Worm (Caenorhabditis elegans): Measurements from ENCODE around the gene Y43F8B.9.

Gene Y43F8B.9

ce11 chrV:19510925-19511324, 33.0 kb downstream of the Y43F8B.9 start:
- TF ChIP-seq rpc-1 (optimal IDR thresholded peaks at IDR 0.05) (no peak), rpc-1 (tag; optimal IDR thresholded peaks at IDR 0.05) (no peak), zfh-2 (GFP tag; conservative IDR thresholded peaks at IDR 0.05) (peak; percentile 72; the same call in 1 of the 2 replicates)

- TF ChIP-seq akir-1 (GFP tag; optimal IDR thresholded peaks at IDR 0.05) (no peak), snpc-4 (GFP tag; optimal IDR thresholded peaks at IDR 0.05) (no peak), snpc-4 (tag; optimal IDR thresholded peaks at IDR 0.05) (no peak), efl-1 (GFP tag; optimal IDR thresholded peaks at IDR 0.05) (no peak), Y79H2A.3 (GFP tag; conservative IDR thresholded peaks at IDR 0.05) (no peak), nhr-27 (tag; optimal IDR thresholded peaks at IDR 0.05) (no peak), pha-4 (tag; optimal IDR thresholded peaks at IDR 0.05) (no peak), ztf-25 (GFP tag; IDR thresholded peaks at IDR 0.05) (no peak), Y56A3A.18 (GFP tag; IDR thresholded peaks at IDR 0.05) (no peak), B0019.2 (GFP tag; conservative IDR thresholded peaks at IDR 0.05) (no peak), ztf-6 (GFP tag; IDR thresholded peaks at IDR 0.05) (no peak), nhr-90 (tag; optimal IDR thresholded peaks at IDR 0.05) (no peak), lir-1 (GFP tag; conservative IDR thresholded peaks at IDR 0.05) (no peak), madf-6 (GFP tag; IDR thresholded peaks at IDR 0.05) (no peak), lsy-27 (tag; optimal IDR thresholded peaks at IDR 0.05; ENCODE audit: borderline replicate concordance, insufficient read depth) (no peak), attf-3 (GFP tag; conservative IDR thresholded peaks at IDR 0.05) (no peak), madf-8 (GFP tag; conservative IDR thresholded peaks at IDR 0.05) (no peak)
These were observed 34.5 kb downstream of the Y43F8B.9 start, which contains the start of gene Y43F8B.19 for ce11 chrV:19512260-19512947. TSS of gene Y43F8B.19 (minus strand) at chrV:19512310.

ce11 chrV:19513552-19513951, 35.6 kb downstream of the Y43F8B.9 start, which contains the start of gene phy-4:
TSS of gene phy-4 (minus strand) at chrV:19513652.
- TF ChIP-seq K11D2.4 (GFP tag; IDR thresholded peaks at IDR 0.05): no peak

ce11 chrV:19517611-19518360, 39.8 kb downstream of the Y43F8B.9 start:
- peak; percentile 56; the same call in 1 of the 2 replicates for TF ChIP-seq zfh-2 (GFP tag; conservative IDR thresholded peaks at IDR 0.05)
- TF ChIP-seq dox-1 (GFP tag; IDR thresholded peaks at IDR 0.05): 0 out of 2 replicates have a peak, but pooled peaks have one; percentile 19

ce11 chrV:19518468-19519168, 40.7 kb downstream of the Y43F8B.9 start:
- TF ChIP-seq F10E7.11 (tag; optimal IDR thresholded peaks at IDR 0.05) (no peak), nhr-80 (tag; optimal IDR thresholded peaks at IDR 0.05) (peak; percentile 28), attf-6 (GFP tag; IDR thresholded peaks at IDR 0.05) (no peak)

ce11 chrV:19519511-19519934, 41.6 kb downstream of the Y43F8B.9 start:
- TF ChIP-seq B0336.3 (GFP tag; IDR thresholded peaks at IDR 0.05) (peak; percentile 55; the same call in 1 of the 2 replicates), pbrm-1 (GFP tag; IDR thresholded peaks at IDR 0.05) (0 out of 2 replicates have a peak, but pooled peaks have one; percentile 24), ceh-58 (GFP tag; IDR thresholded peaks at IDR 0.05) (no peak), ceh-79 (tag; optimal IDR thresholded peaks at IDR 0.05) (no peak), C06A6.2 (GFP tag; conservative IDR thresholded peaks at IDR 0.05) (peak; percentile 32; the same call in 1 of the 2 replicates), let-607 (tag; optimal IDR thresholded peaks at IDR 0.05) (peak in 1 of 2 experiments; percentile 1), D2030.7 (GFP tag; IDR thresholded peaks at IDR 0.05) (no peak), dox-1 (GFP tag; IDR thresholded peaks at IDR 0.05) (peak; percentile 37; the same call in 1 of the 2 replicates), snpc-1.1 (tag; optimal IDR thresholded peaks at IDR 0.05; ENCODE audit: insufficient read depth) (no peak), lin-54 (GFP tag; optimal IDR thresholded peaks at IDR 0.05) (peak; percentile 33), F49E8.2 (tag; optimal IDR thresholded peaks at IDR 0.05; ENCODE audit: insufficient read depth) (no peak), ceh-100 (GFP tag; IDR thresholded peaks at IDR 0.05) (peak; percentile 36), ceh-40 (GFP tag; IDR thresholded peaks at IDR 0.05) (no peak)
